Worm (Caenorhabditis elegans) whole organism, L3 larva: ENCODE measurements around the gene W03F9.2.

ENCODE experiments used
- R02D3.7 ChIP-seq: fragments of 150-350 bp; optimal IDR thresholded peaks from 2 replicates; lab custom pipeline; 2014; ENCODE audit warnings: missing biosample characterization, missing genetic modification characterization
- ZK546.5 ChIP-seq: sonication (generic microtip); optimal IDR thresholded peaks from 2 replicates; lab custom pipeline; 2017; ENCODE audit warnings: missing biosample characterization, missing genetic modification characterization
- aly-2 ChIP-seq: fragments of 150-350 bp; optimal IDR thresholded peaks from 2 replicates; lab custom pipeline; 2014; ENCODE audit warnings: missing biosample characterization, missing genetic modification characterization
- ama-1 ChIP-seq: fragments of 150-350 bp; optimal IDR thresholded peaks from 2 replicates; lab custom pipeline; 2018
- ceh-16 ChIP-seq: sonication (generic microtip); optimal IDR thresholded peaks from 2 replicates; lab custom pipeline; 2017; ENCODE audit warnings: missing biosample characterization, missing genetic modification characterization
- ceh-28 ChIP-seq: fragments of 150-350 bp; optimal IDR thresholded peaks from 2 replicates; lab custom pipeline; 2014; ENCODE audit warnings: missing biosample characterization, missing genetic modification reagents, missing genetic modification characterization
- ceh-82 ChIP-seq: fragments of 150-350 bp; optimal IDR thresholded peaks from 2 replicates; lab custom pipeline; 2014; ENCODE audit warnings: missing biosample characterization, missing genetic modification characterization
- ceh-9 ChIP-seq: sonication (generic microtip); optimal IDR thresholded peaks from 2 replicates; lab custom pipeline; 2018; ENCODE audit warnings: missing biosample characterization, missing genetic modification characterization
- daf-12 ChIP-seq: fragments of 150-350 bp; optimal IDR thresholded peaks from 2 replicates; lab custom pipeline; 2014; ENCODE audit warnings: missing biosample characterization, missing genetic modification reagents, missing genetic modification characterization
- egl-27 ChIP-seq: sonication (generic microtip); optimal IDR thresholded peaks from 4 replicates; lab custom pipeline; 2017; ENCODE audit warnings: missing biosample characterization, missing genetic modification reagents, missing genetic modification characterization
- egl-5 ChIP-seq: fragments of 150-350 bp; optimal IDR thresholded peaks from 2 replicates; lab custom pipeline; 2017; ENCODE audit warnings: missing biosample characterization, missing genetic modification reagents, missing genetic modification characterization, inconsistent platforms
- elt-1 ChIP-seq: fragments of 150-350 bp; optimal IDR thresholded peaks from 2 replicates; lab custom pipeline; 2014; ENCODE audit warnings: missing biosample characterization, missing genetic modification characterization
- elt-2 ChIP-seq: sonication (generic microtip); optimal IDR thresholded peaks from 2 replicates; lab custom pipeline; 2016; ENCODE audit warnings: missing genetic modification reagents, mild to moderate bottlenecking, missing genetic modification characterization, missing compliant biosample characterization
- elt-3 ChIP-seq, 3 experiments: fragments of 150-350 bp in 1 of 3; sonication (generic microtip) in 2 of 3; optimal IDR thresholded peaks; 2 replicates in 2 of 3; 4 replicates in 1 of 3; lab custom pipeline; 2014 to 2017; ENCODE audit warnings: missing biosample characterization in 3 of 3, missing genetic modification characterization in 3 of 3
- fkh-10 ChIP-seq: sonication (generic microtip); optimal IDR thresholded peaks from 2 replicates; lab custom pipeline; 2017; ENCODE audit warnings: missing biosample characterization, missing genetic modification reagents, missing genetic modification characterization
- fkh-2 ChIP-seq: fragments of 150-350 bp; optimal IDR thresholded peaks from 2 replicates; lab custom pipeline; 2014; ENCODE audit warnings: missing biosample characterization, missing genetic modification reagents, missing genetic modification characterization
- fos-1 ChIP-seq: fragments of 150-350 bp; optimal IDR thresholded peaks from 2 replicates; lab custom pipeline; 2014; ENCODE audit warnings: missing biosample characterization, missing genetic modification characterization
- hmg-11 ChIP-seq: sonication (generic microtip); optimal IDR thresholded peaks from 2 replicates; lab custom pipeline; 2016; ENCODE audit warnings: missing genetic modification characterization, missing compliant biosample characterization
- jun-1 ChIP-seq: fragments of 150-350 bp; optimal IDR thresholded peaks from 2 replicates; lab custom pipeline; 2014; ENCODE audit warnings: missing biosample characterization, missing genetic modification reagents, missing genetic modification characterization
- lin-15B ChIP-seq: fragments of 150-350 bp; optimal IDR thresholded peaks from 2 replicates; lab custom pipeline; 2014; ENCODE audit warnings: missing biosample characterization, missing genetic modification characterization
- lin-39 ChIP-seq: fragments of 150-350 bp; optimal IDR thresholded peaks from 2 replicates; lab custom pipeline; 2018; ENCODE audit warnings: missing biosample characterization, missing genetic modification reagents, missing genetic modification characterization
- lsy-12 ChIP-seq: sonication (generic microtip); optimal IDR thresholded peaks from 2 replicates; lab custom pipeline; 2016; ENCODE audit warnings: mild to moderate bottlenecking, missing genetic modification characterization, missing compliant biosample characterization
- mdl-1 ChIP-seq: fragments of 150-350 bp; optimal IDR thresholded peaks from 2 replicates; lab custom pipeline; 2014; ENCODE audit warnings: missing biosample characterization, missing genetic modification characterization
- mml-1 ChIP-seq: fragments of 150-350 bp; sonication (generic microtip); optimal IDR thresholded peaks from 3 replicates; lab custom pipeline; 2014; ENCODE audit warnings: missing biosample characterization, missing genetic modification characterization
- nfya-1 ChIP-seq: sonication (generic microtip); optimal IDR thresholded peaks from 2 replicates; lab custom pipeline; 2017; ENCODE audit warnings: missing genetic modification characterization, mild to moderate bottlenecking, missing compliant biosample characterization, antibody characterized with exemption, moderate library complexity; ENCODE audit not compliant: insufficient read depth
- nhr-11 ChIP-seq: fragments of 150-350 bp; optimal IDR thresholded peaks from 2 replicates; lab custom pipeline; 2014; ENCODE audit warnings: missing biosample characterization, missing genetic modification characterization
- nhr-12 ChIP-seq: fragments of 150-350 bp; optimal IDR thresholded peaks from 2 replicates; lab custom pipeline; 2014; ENCODE audit warnings: missing biosample characterization, missing genetic modification characterization
- nhr-23 ChIP-seq: fragments of 150-350 bp; optimal IDR thresholded peaks from 2 replicates; lab custom pipeline; 2014; ENCODE audit warnings: missing biosample characterization, missing genetic modification reagents, missing genetic modification characterization
- nhr-25 ChIP-seq: sonication (generic microtip); optimal IDR thresholded peaks from 2 replicates; lab custom pipeline; 2017; ENCODE audit warnings: missing biosample characterization, missing genetic modification characterization
- nhr-28 ChIP-seq: fragments of 150-350 bp; optimal IDR thresholded peaks from 2 replicates; lab custom pipeline; 2014; ENCODE audit warnings: missing biosample characterization, missing genetic modification characterization
- nhr-67 ChIP-seq: fragments of 150-350 bp; optimal IDR thresholded peaks from 2 replicates; lab custom pipeline; 2014; ENCODE audit warnings: missing biosample characterization, missing genetic modification characterization
- nhr-76 ChIP-seq: fragments of 150-350 bp; sonication (generic microtip); optimal IDR thresholded peaks from 5 replicates; lab custom pipeline; 2014; ENCODE audit warnings: missing biosample characterization, missing genetic modification characterization
- nhr-77 ChIP-seq: fragments of 150-350 bp; optimal IDR thresholded peaks from 2 replicates; lab custom pipeline; 2014; ENCODE audit warnings: missing biosample characterization, missing genetic modification characterization
- pha-4 ChIP-seq: fragments of 150-350 bp; optimal IDR thresholded peaks from 2 replicates; lab custom pipeline; 2014; ENCODE audit warnings: missing biosample characterization, missing genetic modification reagents, missing genetic modification characterization
- pqm-1 ChIP-seq: fragments of 150-350 bp; optimal IDR thresholded peaks from 2 replicates; lab custom pipeline; 2017; ENCODE audit warnings: missing biosample characterization, missing genetic modification characterization, inconsistent platforms
- sea-2 ChIP-seq: fragments of 150-350 bp; sonication (generic microtip); optimal IDR thresholded peaks from 4 replicates; lab custom pipeline; 2014; ENCODE audit warnings: missing biosample characterization, missing genetic modification reagents, missing genetic modification characterization
- skn-1 ChIP-seq: fragments of 150-350 bp; optimal IDR thresholded peaks from 2 replicates; lab custom pipeline; 2014; ENCODE audit warnings: missing biosample characterization, missing genetic modification characterization
- snpc-4 ChIP-seq: fragments of 150-350 bp; optimal IDR thresholded peaks from 2 replicates; lab custom pipeline; 2014; ENCODE audit warnings: missing biosample characterization, missing genetic modification characterization
- tbx-2 ChIP-seq: sonication (generic microtip); optimal IDR thresholded peaks from 2 replicates; lab custom pipeline; 2016; ENCODE audit warnings: mild to moderate bottlenecking, missing genetic modification characterization, missing compliant biosample characterization
- unc-62 ChIP-seq: fragments of 150-350 bp; sonication (generic microtip); optimal IDR thresholded peaks from 4 replicates; lab custom pipeline; 2014; ENCODE audit warnings: missing biosample characterization, missing genetic modification reagents, missing genetic modification characterization
- zag-1 ChIP-seq: fragments of 150-350 bp; optimal IDR thresholded peaks from 2 replicates; lab custom pipeline; 2014; ENCODE audit warnings: missing biosample characterization, missing genetic modification characterization
- ztf-11 ChIP-seq: fragments of 150-350 bp; optimal IDR thresholded peaks from 2 replicates; lab custom pipeline; 2014; ENCODE audit warnings: missing biosample characterization, missing genetic modification characterization
- ztf-4 ChIP-seq: fragments of 150-350 bp; optimal IDR thresholded peaks from 2 replicates; lab custom pipeline; 2014; ENCODE audit warnings: missing biosample characterization, missing genetic modification characterization

Gene W03F9.2

ce11 chrV:127882-128281 is at the start of gene W03F9.2, which contains the start of gene sftb-2:
TSS of gene W03F9.2 (minus strand) at chrV:128034.
TSS of gene sftb-2 (plus strand) at chrV:128237.
- no peak for TF ChIP-seq ceh-28 (tag; lab: Kevin White, UChicago)
- TF ChIP-seq nhr-76 (tag; lab: Kevin White, UChicago) = no peak
- TF ChIP-seq lin-15B (tag; lab: Kevin White, UChicago) = peak; percentile 48
- TF ChIP-seq pqm-1 = no peak
- TF ChIP-seq skn-1 = no peak
- TF ChIP-seq nhr-23 (tag; lab: Kevin White, UChicago) = no peak
- no peak for TF ChIP-seq lin-39
- TF ChIP-seq nhr-67 = no peak
- TF ChIP-seq ZK546.5 (tag; lab: Kevin White, UChicago) = no peak
- TF ChIP-seq hmg-11 = peak; percentile 54
- TF ChIP-seq ceh-16 (tag; lab: Kevin White, UChicago) = no peak
- TF ChIP-seq zag-1 (tag; lab: Kevin White, UChicago) = no peak
- TF ChIP-seq ama-1 (lab: Kevin White, UChicago) = peak; percentile 23
- TF ChIP-seq ceh-82 (tag; lab: Kevin White, UChicago) = no peak
- no peak for TF ChIP-seq R02D3.7
- TF ChIP-seq mml-1 = no peak
- no peak for TF ChIP-seq aly-2 (tag; lab: Kevin White, UChicago)
- TF ChIP-seq ztf-11 (tag; lab: Kevin White, UChicago) = no peak
- TF ChIP-seq sea-2 (GFP tag; lab: Kevin White, UChicago) = no peak
- no peak for TF ChIP-seq nhr-77 (tag; lab: Kevin White, UChicago)
- no peak for TF ChIP-seq lsy-12
- TF ChIP-seq jun-1 (tag; lab: Kevin White, UChicago) = no peak
- TF ChIP-seq fkh-2 (tag; lab: Kevin White, UChicago) = no peak
- TF ChIP-seq fkh-10 = no peak
- TF ChIP-seq ceh-9 (tag; lab: Kevin White, UChicago) = no peak
- TF ChIP-seq ztf-4 (tag; lab: Kevin White, UChicago) = no peak
- TF ChIP-seq snpc-4 (tag; lab: Kevin White, UChicago) = peak; percentile 4
- no peak for TF ChIP-seq egl-5
- TF ChIP-seq unc-62 = no peak
- TF ChIP-seq mdl-1 (tag; lab: Kevin White, UChicago) = no peak
- no peak for TF ChIP-seq daf-12 (tag; lab: Kevin White, UChicago)
- TF ChIP-seq tbx-2 (tag; lab: Kevin White, UChicago) = no peak
- peak; percentile 52 for TF ChIP-seq nfya-1 (tag; lab: Kevin White, UChicago)
- peak; percentile 63 for TF ChIP-seq pha-4 (tag; lab: Kevin White, UChicago)
- TF ChIP-seq elt-3 (tag; optimal IDR thresholded peaks at IDR 0.05; lab: Kevin White, UChicago) = no peak
- no peak for TF ChIP-seq fos-1 (tag; lab: Kevin White, UChicago)
- no peak for TF ChIP-seq egl-27 (tag; lab: Kevin White, UChicago)
- TF ChIP-seq nhr-25 (tag; lab: Kevin White, UChicago) = no peak
- TF ChIP-seq nhr-12 (tag; lab: Kevin White, UChicago) = no peak
- no peak for TF ChIP-seq elt-1 (tag; lab: Kevin White, UChicago)
- TF ChIP-seq nhr-28 (tag; lab: Kevin White, UChicago) = no peak
- no peak for TF ChIP-seq nhr-11 (tag; lab: Kevin White, UChicago)
- TF ChIP-seq, all 47 proteins: peak for 6

ce11 chrV:176870-177467 is 49.1 kb upstream of the W03F9.2 start, which contains the start of gene cul-3:
TSS of gene cul-3 (plus strand) at chrV:177417.
- TF ChIP-seq nhr-28 (tag; lab: Kevin White, UChicago) (no peak), nhr-23 (tag; lab: Kevin White, UChicago) (peak; percentile 26), pha-4 (tag; lab: Kevin White, UChicago) (peak; percentile 49), nfya-1 (tag; lab: Kevin White, UChicago) (peak; percentile 65), jun-1 (tag; lab: Kevin White, UChicago) (peak; percentile 45), ama-1 (lab: Kevin White, UChicago) (no peak), snpc-4 (tag; lab: Kevin White, UChicago) (peak; percentile 26), elt-2 (no peak), nhr-11 (tag; lab: Kevin White, UChicago) (no peak), pqm-1 (no peak), ztf-4 (tag; lab: Kevin White, UChicago) (no peak), elt-3 (tag; optimal IDR thresholded peaks at IDR 0.05; lab: Kevin White, UChicago) (no peak), egl-5 (no peak), hmg-11 (peak; percentile 82), skn-1 (no peak), nhr-25 (tag; lab: Kevin White, UChicago) (peak; percentile 44), lin-15B (tag; lab: Kevin White, UChicago) (peak; percentile 60), egl-27 (tag; lab: Kevin White, UChicago) (no peak), R02D3.7 (peak; percentile 23), ceh-28 (tag; lab: Kevin White, UChicago) (peak; percentile 42), lin-39 (peak; percentile 30)
